Worm (Caenorhabditis elegans) whole organism, L2 larva: ENCODE data around the gene Y110A2AL.1.

Source experiments
- C34F6.9 ChIP-seq: fragments of 150-350 bp; optimal IDR thresholded peaks from 2 replicates; lab custom pipeline; 2014; ENCODE audit warnings: missing biosample characterization, missing genetic modification characterization
- F13H6.1 ChIP-seq: sonication (generic microtip); optimal IDR thresholded peaks from 2 replicates; lab custom pipeline; 2016; ENCODE audit warnings: missing genetic modification characterization, missing compliant biosample characterization
- Y55F3AM.14 ChIP-seq: fragments of 200-800 bp; sonication (Bioruptor generic); optimal IDR thresholded peaks from 2 replicates; lab custom pipeline; 2018; ENCODE audit warnings: mild to moderate bottlenecking, missing genetic modification characterization, missing compliant biosample characterization
- ZK546.5 ChIP-seq: sonication (generic microtip); optimal IDR thresholded peaks from 2 replicates; lab custom pipeline; 2017; ENCODE audit warnings: missing biosample characterization, missing genetic modification characterization
- aly-2 ChIP-seq: fragments of 150-350 bp; optimal IDR thresholded peaks from 2 replicates; lab custom pipeline; 2014; ENCODE audit warnings: missing biosample characterization, missing genetic modification characterization
- ama-1 ChIP-seq: fragments of 150-350 bp; optimal IDR thresholded peaks from 2 replicates; lab custom pipeline; 2018; ENCODE audit warnings: inconsistent platforms
- blmp-1 ChIP-seq: sonication (generic microtip); optimal IDR thresholded peaks from 2 replicates; lab custom pipeline; 2017; ENCODE audit warnings: missing genetic modification characterization, mild to moderate bottlenecking, missing compliant biosample characterization, antibody characterized with exemption, moderate library complexity; ENCODE audit not compliant: insufficient read depth
- ceh-16 ChIP-seq: fragments of 150-350 bp; optimal IDR thresholded peaks from 2 replicates; lab custom pipeline; 2014; ENCODE audit warnings: missing biosample characterization, missing genetic modification characterization
- ceh-82 ChIP-seq: fragments of 150-350 bp; optimal IDR thresholded peaks from 2 replicates; lab custom pipeline; 2014; ENCODE audit warnings: missing biosample characterization, missing genetic modification characterization
- crh-2 ChIP-seq: sonication (generic microtip); optimal IDR thresholded peaks from 2 replicates; lab custom pipeline; 2017; ENCODE audit warnings: missing biosample characterization, missing genetic modification characterization
- dmd-4 ChIP-seq: sonication (generic microtip); optimal IDR thresholded peaks from 2 replicates; lab custom pipeline; 2017; ENCODE audit warnings: missing biosample characterization, missing genetic modification characterization
- egl-27 ChIP-seq: sonication (generic microtip); optimal IDR thresholded peaks from 3 replicates; lab custom pipeline; 2017; ENCODE audit warnings: missing biosample characterization, missing genetic modification reagents, missing genetic modification characterization
- elt-1 ChIP-seq: fragments of 150-350 bp; optimal IDR thresholded peaks from 2 replicates; lab custom pipeline; 2014; ENCODE audit warnings: missing biosample characterization, missing genetic modification characterization
- elt-3 ChIP-seq: sonication (generic microtip); optimal IDR thresholded peaks from 2 replicates; lab custom pipeline; 2017; ENCODE audit warnings: missing biosample characterization, missing genetic modification characterization
- fos-1 ChIP-seq: fragments of 150-350 bp; optimal IDR thresholded peaks from 2 replicates; lab custom pipeline; 2014; ENCODE audit warnings: missing biosample characterization, missing genetic modification characterization
- gmeb-1 ChIP-seq: fragments of 150-350 bp; optimal IDR thresholded peaks from 2 replicates; lab custom pipeline; 2014; ENCODE audit warnings: missing biosample characterization, missing genetic modification characterization
- lin-13 ChIP-seq: fragments of 150-350 bp; optimal IDR thresholded peaks from 2 replicates; lab custom pipeline; 2014; ENCODE audit warnings: missing biosample characterization, missing genetic modification reagents, missing genetic modification characterization
- lsy-2 ChIP-seq, 2 experiments: fragments of 150-350 bp in 1 of 2; sonication (generic microtip) in 1 of 2; optimal IDR thresholded peaks; 2 replicates each; lab custom pipeline; 2014 to 2017; ENCODE audit warnings: missing biosample characterization in 2 of 2, missing genetic modification characterization in 2 of 2
- mab-5 ChIP-seq: fragments of 150-350 bp; optimal IDR thresholded peaks from 2 replicates; lab custom pipeline; 2014; ENCODE audit warnings: missing biosample characterization, missing genetic modification characterization
- mdl-1 ChIP-seq, 2 experiments: fragments of 150-350 bp in 1 of 2; sonication (generic microtip) in 1 of 2; optimal IDR thresholded peaks; 2 replicates each; lab custom pipeline; 2017; ENCODE audit warnings: missing biosample characterization in 2 of 2, missing genetic modification characterization in 2 of 2
- nhr-10 ChIP-seq: sonication (generic microtip); optimal IDR thresholded peaks from 2 replicates; lab custom pipeline; 2017; ENCODE audit warnings: missing biosample characterization, missing genetic modification characterization
- nhr-11 ChIP-seq: fragments of 150-350 bp; optimal IDR thresholded peaks from 2 replicates; lab custom pipeline; 2014; ENCODE audit warnings: missing biosample characterization, missing genetic modification characterization
- nhr-129 ChIP-seq: fragments of 150-350 bp; optimal IDR thresholded peaks from 2 replicates; lab custom pipeline; 2014; ENCODE audit warnings: missing biosample characterization, missing genetic modification characterization
- nhr-21 ChIP-seq: fragments of 150-350 bp; optimal IDR thresholded peaks from 2 replicates; lab custom pipeline; 2014; ENCODE audit warnings: missing biosample characterization, missing genetic modification characterization
- nhr-23 ChIP-seq: fragments of 150-350 bp; optimal IDR thresholded peaks from 2 replicates; lab custom pipeline; 2014; ENCODE audit warnings: missing biosample characterization, missing genetic modification reagents, missing genetic modification characterization
- nhr-237 ChIP-seq: fragments of 150-350 bp; optimal IDR thresholded peaks from 2 replicates; lab custom pipeline; 2014; ENCODE audit warnings: missing biosample characterization, missing genetic modification characterization
- sem-4 ChIP-seq: fragments of 150-350 bp; optimal IDR thresholded peaks from 2 replicates; lab custom pipeline; 2014; ENCODE audit warnings: missing biosample characterization, missing genetic modification reagents, missing genetic modification characterization
- skn-1 ChIP-seq: sonication (generic microtip); optimal IDR thresholded peaks from 2 replicates; lab custom pipeline; 2017; ENCODE audit warnings: missing biosample characterization, missing genetic modification characterization
- sma-3 ChIP-seq: sonication (generic microtip); optimal IDR thresholded peaks from 2 replicates; lab custom pipeline; 2016; ENCODE audit warnings: missing genetic modification reagents, missing genetic modification characterization, missing compliant biosample characterization
- sma-9 ChIP-seq, 2 experiments: fragments of 150-350 bp in 1 of 2; sonication (generic microtip) in 1 of 2; optimal IDR thresholded peaks; 2 replicates each; lab custom pipeline; 2014 to 2016; ENCODE audit warnings: missing genetic modification characterization in 2 of 2, mild to moderate bottlenecking in 1 of 2, missing biosample characterization in 1 of 2, missing compliant biosample characterization in 1 of 2, missing genetic modification reagents in 1 of 2, moderate library complexity in 1 of 2
- snpc-4 ChIP-seq: fragments of 150-350 bp; optimal IDR thresholded peaks from 2 replicates; lab custom pipeline; 2014; ENCODE audit warnings: missing biosample characterization, missing genetic modification characterization
- unc-39 ChIP-seq: fragments of 150-350 bp; optimal IDR thresholded peaks from 2 replicates; lab custom pipeline; 2014; ENCODE audit warnings: missing biosample characterization, missing genetic modification characterization
- unc-55 ChIP-seq: fragments of 150-350 bp; sonication (generic microtip); optimal IDR thresholded peaks from 3 replicates; lab custom pipeline; 2014; ENCODE audit warnings: missing biosample characterization, missing genetic modification reagents, missing genetic modification characterization
- ztf-1 ChIP-seq: fragments of 200-800 bp; sonication (Bioruptor generic); conservative IDR thresholded peaks from 2 replicates; pipeline ENCODE4 v1.3.6; 2022; ENCODE audit warnings: missing genetic modification characterization, missing compliant biosample characterization
- ztf-4 ChIP-seq: fragments of 150-350 bp; optimal IDR thresholded peaks from 2 replicates; lab custom pipeline; 2014; ENCODE audit warnings: missing biosample characterization, missing genetic modification characterization

Gene Y110A2AL.1

ce11 chrII:2829482-2829881 is 45.4 kb upstream of the Y110A2AL.1 start:
- TF ChIP-seq nhr-129 (tag; lab: Kevin White, UChicago) (no peak), aly-2 (tag; lab: Kevin White, UChicago) (no peak), skn-1 (no peak), fos-1 (tag; lab: Kevin White, UChicago) (no peak), lin-13 (GFP tag; lab: Kevin White, UChicago) (no peak), ztf-4 (tag; lab: Kevin White, UChicago) (no peak), Y55F3AM.14 (GFP tag; lab: Kevin White, UChicago) (no peak), mab-5 (tag; lab: Kevin White, UChicago) (no peak), nhr-10 (tag; lab: Kevin White, UChicago) (no peak), ztf-1 (GFP tag; lab: Robert Waterston, UW) (no peak), blmp-1 (tag; lab: Kevin White, UChicago) (no peak), egl-27 (tag; lab: Kevin White, UChicago) (no peak), mdl-1 (tag; optimal IDR thresholded peaks at IDR 0.05; lab: Kevin White, UChicago) (no peak), F13H6.1 (no peak), C34F6.9 (tag; lab: Kevin White, UChicago) (no peak)
- TF ChIP-seq, all 48 proteins: peak for 0

DNA sequence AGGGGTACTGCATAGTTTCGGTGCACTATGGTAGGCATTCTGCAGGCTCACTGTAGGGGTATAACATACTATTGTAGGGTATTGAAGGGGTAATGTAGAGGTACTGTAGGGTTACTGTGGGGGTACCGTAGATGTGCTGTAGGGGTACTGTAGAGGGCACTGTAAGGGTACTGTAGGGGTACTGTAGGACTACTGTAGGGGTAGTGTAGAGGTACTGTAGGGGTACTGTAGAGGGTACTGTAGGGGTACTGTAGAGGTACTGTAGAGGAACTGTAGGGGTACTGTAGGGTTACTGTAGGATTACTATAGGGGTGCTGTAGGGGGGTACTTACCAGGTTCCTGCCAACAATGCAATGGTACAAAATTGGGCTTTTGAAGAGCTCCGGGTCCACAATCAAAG is 44.8 kb upstream of the Y110A2AL.1 start:
- TF ChIP-seq elt-3 (tag; lab: Kevin White, UChicago) (no peak), sem-4 (tag; lab: Kevin White, UChicago) (no peak), skn-1 (no peak), ceh-16 (no peak), lin-13 (GFP tag; lab: Kevin White, UChicago) (no peak), elt-1 (tag; lab: Kevin White, UChicago) (no peak), fos-1 (tag; lab: Kevin White, UChicago) (no peak)

DNA sequence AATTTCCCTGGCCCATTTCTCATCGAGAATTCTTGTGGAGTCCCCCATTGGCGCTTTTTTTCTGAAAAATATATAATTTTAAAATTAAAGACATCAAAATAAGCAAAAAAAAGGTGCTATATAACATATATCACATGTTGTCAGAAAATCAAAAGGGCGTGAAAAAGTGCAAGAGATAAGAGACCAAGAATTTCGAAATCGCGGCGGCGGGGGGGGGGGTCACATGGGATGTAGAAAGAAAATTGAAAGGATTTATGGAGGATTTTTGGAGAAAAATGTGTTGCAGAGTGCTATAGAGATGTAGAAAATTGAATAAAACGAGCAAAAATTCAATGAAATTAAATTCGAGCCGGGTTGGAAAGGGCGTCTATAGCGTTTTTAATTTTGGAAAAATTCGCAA is 43.7 kb upstream of the Y110A2AL.1 start, which contains the start of gene K12H6.6:
Gene K12H6.6, minus strand, starts transcription at position 61 of the 400 bp plus-strand sequence.
- TF ChIP-seq unc-55 (no peak), gmeb-1 (no peak), blmp-1 (tag; lab: Kevin White, UChicago) (no peak), C34F6.9 (tag; lab: Kevin White, UChicago) (peak; percentile 14)
- TF ChIP-seq, all 48 proteins: peak for 1

ce11 chrII:2832098-2832497 is 42.8 kb upstream of the Y110A2AL.1 start:
- TF ChIP-seq sma-3 (no peak), unc-55 (peak; percentile 34), dmd-4 (tag; lab: Kevin White, UChicago) (no peak), nhr-129 (tag; lab: Kevin White, UChicago) (peak; percentile 58), lsy-2 (tag; optimal IDR thresholded peaks at IDR 0.05; lab: Kevin White, UChicago) (peak in 1 of 2 experiments; percentile 54), fos-1 (tag; lab: Kevin White, UChicago) (peak; percentile 9), lin-13 (GFP tag; lab: Kevin White, UChicago) (no peak), crh-2 (tag; lab: Kevin White, UChicago) (peak; percentile 24), gmeb-1 (peak; percentile 14), F13H6.1 (peak; percentile 22), nhr-11 (no peak), ZK546.5 (tag; lab: Kevin White, UChicago) (no peak), unc-39 (no peak), ceh-82 (tag; lab: Kevin White, UChicago) (no peak), sma-9 (GFP tag; optimal IDR thresholded peaks at IDR 0.05; lab: Kevin White, UChicago) (peak; percentile 54), sma-9 (tag; optimal IDR thresholded peaks at IDR 0.05; lab: Kevin White, UChicago) (no peak), C34F6.9 (tag; lab: Kevin White, UChicago) (peak; percentile 46)
- TF ChIP-seq, all 48 proteins: peak for 9

- TF ChIP-seq elt-3 (tag; lab: Kevin White, UChicago): no peak
- TF ChIP-seq egl-27 (tag; lab: Kevin White, UChicago): no peak
- no peak for TF ChIP-seq dmd-4 (tag; lab: Kevin White, UChicago)
- no peak for TF ChIP-seq snpc-4 (tag; lab: Kevin White, UChicago)
- no peak for TF ChIP-seq ama-1 (lab: Kevin White, UChicago)
- TF ChIP-seq gmeb-1: no peak
- TF ChIP-seq mab-5 (tag; lab: Kevin White, UChicago): no peak
- TF ChIP-seq nhr-21 (tag; lab: Kevin White, UChicago): no peak
- no peak for TF ChIP-seq nhr-237 (tag; lab: Kevin White, UChicago)
- TF ChIP-seq nhr-23: no peak
Measured at ce11 chrII:2832539-2832938, 42.4 kb upstream of the Y110A2AL.1 start.
